Worm (Caenorhabditis elegans) whole organism, L1 larva: ENCODE data around the gene spe-49.
A peak's percentile ranks its signal among the peaks of the same experiment; 100 is the strongest.

Experiments used
- C04F5.9 ChIP-seq: sonication (generic microtip); optimal IDR thresholded peaks from 2 replicates; lab custom pipeline; 2016; ENCODE audit warnings: missing genetic modification characterization, missing compliant biosample characterization
- C34B4.2 ChIP-seq: sonication (generic microtip); optimal IDR thresholded peaks from 2 replicates; lab custom pipeline; 2017; ENCODE audit warnings: mild to moderate bottlenecking, missing genetic modification characterization, missing compliant biosample characterization
- F16B12.6 ChIP-seq: fragments of 150-350 bp; optimal IDR thresholded peaks from 2 replicates; lab custom pipeline; 2014; ENCODE audit warnings: missing biosample characterization, missing genetic modification characterization
- ama-1 ChIP-seq: fragments of 150-350 bp; optimal IDR thresholded peaks from 2 replicates; lab custom pipeline; 2014
- ceh-63 ChIP-seq: fragments of 200-800 bp; sonication (Bioruptor generic); optimal IDR thresholded peaks from 2 replicates; lab custom pipeline; 2018; ENCODE audit warnings: mild to moderate bottlenecking, missing genetic modification characterization, missing compliant biosample characterization
- ceh-82 ChIP-seq, 3 experiments: fragments of 150-350 bp in 1 of 3; sonication (generic microtip) in 2 of 3; optimal IDR thresholded peaks; 2 replicates each; lab custom pipeline; 2014 to 2017; ENCODE audit warnings: missing biosample characterization in 3 of 3, missing genetic modification characterization in 3 of 3
- ceh-88 ChIP-seq: fragments of 200-800 bp; sonication (Bioruptor generic); IDR thresholded peaks from 2 replicates; pipeline ENCODE4 v1.3.6; 2022; ENCODE audit warnings: missing genetic modification characterization, missing compliant biosample characterization
- ces-1 ChIP-seq: fragments of 150-350 bp; optimal IDR thresholded peaks from 2 replicates; lab custom pipeline; 2014; ENCODE audit warnings: missing biosample characterization, missing genetic modification reagents, missing genetic modification characterization
- dpl-1 ChIP-seq, 3 experiments: fragments of 150-350 bp in 2 of 3; sonication (generic microtip) in 1 of 3; optimal IDR thresholded peaks; 2 replicates each; lab custom pipeline; 2014 to 2017; ENCODE audit warnings: missing biosample characterization in 3 of 3, missing genetic modification characterization in 3 of 3, missing genetic modification reagents in 3 of 3
- dsc-1 ChIP-seq: sonication (generic microtip); optimal IDR thresholded peaks from 2 replicates; lab custom pipeline; 2016; ENCODE audit warnings: mild to moderate bottlenecking, missing genetic modification characterization, missing compliant biosample characterization
- efl-1 ChIP-seq, 4 experiments: fragments of 150-350 bp; optimal IDR thresholded peaks in 3 of 4; peaks in 1 of 4; 1 replicate in 1 of 4; 2 replicates in 3 of 4; lab custom pipeline; 2014; ENCODE audit warnings: missing biosample characterization in 2 of 4, missing genetic modification characterization in 2 of 4, missing genetic modification reagents in 2 of 4
- efl-3 ChIP-seq: fragments of 200-800 bp; sonication (Bioruptor generic); optimal IDR thresholded peaks from 2 replicates; lab custom pipeline; 2018; ENCODE audit warnings: mild to moderate bottlenecking, missing genetic modification characterization, missing compliant biosample characterization
- egl-13 ChIP-seq: sonication (generic microtip); optimal IDR thresholded peaks from 2 replicates; lab custom pipeline; 2016; ENCODE audit warnings: missing genotype, missing genetic modification reagents, missing genetic modification characterization, missing compliant biosample characterization
- egl-27 ChIP-seq, 2 experiments: fragments of 150-350 bp in 1 of 2; sonication (generic microtip); optimal IDR thresholded peaks; 3 replicates each; lab custom pipeline; 2017 to 2018; ENCODE audit warnings: missing biosample characterization in 2 of 2, missing genetic modification characterization in 2 of 2, missing genetic modification reagents in 2 of 2
- elt-3 ChIP-seq, 6 experiments: fragments of 150-350 bp in 1 of 6; sonication (generic microtip); optimal IDR thresholded peaks; 2 replicates each; lab custom pipeline; 2017 to 2018; ENCODE audit warnings: missing biosample characterization in 6 of 6, missing genetic modification characterization in 6 of 6, inconsistent platforms in 1 of 6
- fkh-10 ChIP-seq: sonication (generic microtip); optimal IDR thresholded peaks from 2 replicates; lab custom pipeline; 2017; ENCODE audit warnings: missing biosample characterization, missing genetic modification reagents, missing genetic modification characterization
- fkh-8 ChIP-seq: sonication (generic microtip); optimal IDR thresholded peaks from 2 replicates; lab custom pipeline; 2016; ENCODE audit warnings: mild to moderate bottlenecking, missing genetic modification characterization, missing compliant biosample characterization
- fos-1 ChIP-seq: fragments of 150-350 bp; optimal IDR thresholded peaks from 2 replicates; lab custom pipeline; 2014; ENCODE audit warnings: missing biosample characterization, missing genetic modification characterization
- grh-1 ChIP-seq: fragments of 200-800 bp; sonication (Bioruptor generic); IDR thresholded peaks from 2 replicates; pipeline ENCODE4 v1.3.6; 2022; ENCODE audit warnings: missing genetic modification reagents, missing genetic modification characterization, missing compliant biosample characterization
- hlh-17 ChIP-seq: fragments of 200-800 bp; sonication (Bioruptor generic); optimal IDR thresholded peaks from 2 replicates; lab custom pipeline; 2018; ENCODE audit warnings: missing genetic modification characterization, mild to moderate bottlenecking, missing compliant biosample characterization, moderate library complexity, borderline replicate concordance
- hlh-4 ChIP-seq: sonication (generic microtip); optimal IDR thresholded peaks from 2 replicates; lab custom pipeline; 2016; ENCODE audit warnings: mild to moderate bottlenecking, missing genetic modification characterization, missing compliant biosample characterization
- isw-1 ChIP-seq: fragments of 200-800 bp; sonication (Bioruptor generic); IDR thresholded peaks from 2 replicates; pipeline ENCODE4 v1.3.6; 2022; ENCODE audit warnings: missing genetic modification characterization, missing compliant biosample characterization
- jun-1 ChIP-seq: fragments of 150-350 bp; optimal IDR thresholded peaks from 2 replicates; lab custom pipeline; 2014; ENCODE audit warnings: missing biosample characterization, missing genetic modification reagents, missing genetic modification characterization
- lin-15B ChIP-seq: fragments of 150-350 bp; sonication (generic microtip); optimal IDR thresholded peaks from 3 replicates; lab custom pipeline; 2014; ENCODE audit warnings: missing biosample characterization, missing genetic modification characterization
- lin-39 ChIP-seq: fragments of 150-350 bp; optimal IDR thresholded peaks from 2 replicates; lab custom pipeline; 2014; ENCODE audit warnings: missing biosample characterization, missing genetic modification reagents, missing genetic modification characterization
- lsy-2 ChIP-seq, 2 experiments: fragments of 150-350 bp; optimal IDR thresholded peaks; 2 replicates each; lab custom pipeline; 2014; ENCODE audit warnings: missing biosample characterization in 2 of 2, missing genetic modification characterization in 2 of 2
- mab-9 ChIP-seq: fragments of 200-800 bp; sonication (Bioruptor generic); IDR thresholded peaks from 2 replicates; pipeline ENCODE4 v1.3.6; 2022; ENCODE audit warnings: missing genetic modification reagents, missing genetic modification characterization, missing compliant biosample characterization
- mdl-1 ChIP-seq, 2 experiments: fragments of 150-350 bp; optimal IDR thresholded peaks; 2 replicates each; lab custom pipeline; 2014 to 2017; ENCODE audit warnings: missing biosample characterization in 2 of 2, missing genetic modification characterization in 2 of 2, inconsistent platforms in 1 of 2
- mef-2 ChIP-seq: fragments of 150-350 bp; optimal IDR thresholded peaks from 2 replicates; lab custom pipeline; 2014; ENCODE audit warnings: missing biosample characterization, missing genetic modification characterization
- mep-1 ChIP-seq: fragments of 150-350 bp; optimal IDR thresholded peaks from 2 replicates; lab custom pipeline; 2014; ENCODE audit warnings: missing biosample characterization, missing genetic modification characterization
- nhr-11 ChIP-seq: fragments of 150-350 bp; optimal IDR thresholded peaks from 2 replicates; lab custom pipeline; 2014; ENCODE audit warnings: missing biosample characterization, missing genetic modification characterization
- nhr-12 ChIP-seq: sonication (generic microtip); optimal IDR thresholded peaks from 2 replicates; lab custom pipeline; 2017; ENCODE audit warnings: missing biosample characterization, missing genetic modification characterization
- nhr-19 ChIP-seq: fragments of 200-800 bp; sonication (Bioruptor generic); conservative IDR thresholded peaks from 2 replicates; pipeline ENCODE4 v1.3.6; 2022; ENCODE audit warnings: missing genetic modification characterization, missing compliant biosample characterization
- nhr-20 ChIP-seq: sonication (generic microtip); optimal IDR thresholded peaks from 2 replicates; lab custom pipeline; 2016; ENCODE audit warnings: mild to moderate bottlenecking, missing genetic modification characterization, missing compliant biosample characterization
- nhr-28 ChIP-seq: fragments of 150-350 bp; optimal IDR thresholded peaks from 2 replicates; lab custom pipeline; 2014; ENCODE audit warnings: missing biosample characterization, missing genetic modification characterization
- nhr-84 ChIP-seq: sonication (generic microtip); optimal IDR thresholded peaks from 2 replicates; lab custom pipeline; 2017; ENCODE audit warnings: missing biosample characterization, missing genetic modification characterization
- nhr-90 ChIP-seq: sonication (generic microtip); optimal IDR thresholded peaks from 2 replicates; lab custom pipeline; 2016; ENCODE audit warnings: mild to moderate bottlenecking, missing genetic modification characterization, missing compliant biosample characterization; ENCODE audit not compliant: poor library complexity
- pax-3 ChIP-seq: fragments of 200-800 bp; sonication (Bioruptor generic); optimal IDR thresholded peaks from 2 replicates; lab custom pipeline; 2018; ENCODE audit warnings: mild to moderate bottlenecking, missing genetic modification characterization, moderate library complexity, missing compliant biosample characterization
- rnt-1 ChIP-seq: sonication (generic microtip); optimal IDR thresholded peaks from 2 replicates; lab custom pipeline; 2016; ENCODE audit warnings: mild to moderate bottlenecking, missing genetic modification characterization, moderate library complexity, missing compliant biosample characterization
- skn-1 ChIP-seq: fragments of 150-350 bp; optimal IDR thresholded peaks from 2 replicates; lab custom pipeline; 2014; ENCODE audit warnings: missing biosample characterization, missing genetic modification characterization
- sptf-1 ChIP-seq: fragments of 150-350 bp; optimal IDR thresholded peaks from 2 replicates; lab custom pipeline; 2014; ENCODE audit warnings: missing biosample characterization, missing genetic modification characterization
- sup-37 ChIP-seq: fragments of 200-800 bp; sonication (Bioruptor generic); optimal IDR thresholded peaks from 2 replicates; lab custom pipeline; 2018; ENCODE audit warnings: mild to moderate bottlenecking, missing genetic modification characterization, missing compliant biosample characterization
- swsn-7 ChIP-seq: sonication (generic microtip); optimal IDR thresholded peaks from 2 replicates; lab custom pipeline; 2016; ENCODE audit warnings: missing genetic modification characterization, missing compliant biosample characterization
- tbx-2 ChIP-seq: sonication (generic microtip); optimal IDR thresholded peaks from 2 replicates; lab custom pipeline; 2016; ENCODE audit warnings: missing genetic modification characterization, missing compliant biosample characterization
- unc-130 ChIP-seq: fragments of 150-350 bp; optimal IDR thresholded peaks from 2 replicates; lab custom pipeline; 2017; ENCODE audit warnings: missing biosample characterization, missing genetic modification characterization, inconsistent platforms
- unc-30 ChIP-seq: sonication (generic microtip); optimal IDR thresholded peaks from 2 replicates; lab custom pipeline; 2017; ENCODE audit warnings: missing biosample characterization, missing genetic modification characterization
- unc-62 ChIP-seq: fragments of 150-350 bp; optimal IDR thresholded peaks from 2 replicates; lab custom pipeline; 2014; ENCODE audit warnings: missing biosample characterization, missing genetic modification reagents, missing genetic modification characterization
- unc-86 ChIP-seq: sonication (generic microtip); optimal IDR thresholded peaks from 2 replicates; lab custom pipeline; 2016; ENCODE audit warnings: missing genetic modification characterization, missing compliant biosample characterization
- unc-98 ChIP-seq: fragments of 200-800 bp; sonication (Bioruptor generic); IDR thresholded peaks from 2 replicates; pipeline ENCODE4 v1.3.6; 2022; ENCODE audit warnings: missing genetic modification characterization, missing compliant biosample characterization
- vab-15 ChIP-seq: sonication (generic microtip); optimal IDR thresholded peaks from 2 replicates; lab custom pipeline; 2017; ENCODE audit warnings: missing genotype, mild to moderate bottlenecking, missing genetic modification characterization, missing compliant biosample characterization
- zip-4 ChIP-seq: fragments of 200-800 bp; sonication (Bioruptor generic); optimal IDR thresholded peaks from 2 replicates; lab custom pipeline; 2018; ENCODE audit warnings: mild to moderate bottlenecking, missing genetic modification characterization, moderate library complexity, missing compliant biosample characterization
- ztf-11 ChIP-seq, 2 experiments: sonication (generic microtip); optimal IDR thresholded peaks; 2 replicates each; lab custom pipeline; 2016 to 2017; ENCODE audit warnings: missing genetic modification characterization in 2 of 2, missing biosample characterization in 1 of 2, missing compliant biosample characterization in 1 of 2
- ztf-4 ChIP-seq: fragments of 150-350 bp; optimal IDR thresholded peaks from 2 replicates; lab custom pipeline; 2014; ENCODE audit warnings: missing biosample characterization, missing genetic modification characterization

The spe-49 gene

DNA sequence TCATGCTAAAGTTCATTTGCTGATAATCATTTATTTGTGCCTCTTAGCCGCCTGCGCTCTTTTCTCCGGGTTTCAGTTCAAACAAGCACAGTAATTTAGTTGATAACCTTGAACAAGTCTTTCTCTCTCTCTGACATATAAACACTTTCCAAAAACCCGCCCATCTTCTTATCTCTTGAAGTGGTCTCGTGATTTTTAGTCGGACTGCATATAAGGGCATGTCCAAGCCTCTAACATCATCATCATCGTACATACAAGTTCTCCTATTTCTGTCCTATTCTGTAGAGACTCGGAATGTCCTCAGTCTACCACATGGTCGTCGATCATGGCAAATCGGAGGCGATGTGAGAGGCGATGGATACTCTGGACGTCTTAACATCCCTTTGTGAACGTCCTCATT, 5.0 kb upstream of the spe-49 start, which contains the start of gene F31F7.1 (continued):
- TF ChIP-seq lsy-2 (tag; optimal IDR thresholded peaks at IDR 0.05; lab: Kevin White, UChicago) (peak in 1 of 2 experiments; percentile 58), ztf-11 (tag; optimal IDR thresholded peaks at IDR 0.05; lab: Kevin White, UChicago) (no peak), nhr-12 (tag; lab: Kevin White, UChicago) (no peak), lin-39 (tag; lab: Kevin White, UChicago) (no peak), nhr-19 (GFP tag; lab: Robert Waterston, UW) (peak; percentile 59), mep-1 (peak; percentile 22), C04F5.9 (no peak), hlh-17 (GFP tag; lab: Kevin White, UChicago) (no peak), fos-1 (no peak), dpl-1 (GFP tag; optimal IDR thresholded peaks at IDR 0.05; lab: Kevin White, UChicago) (peak in 1 of 3 experiments; percentile 23), efl-3 (GFP tag; lab: Kevin White, UChicago) (no peak), mab-9 (GFP tag; lab: Robert Waterston, UW) (no peak), vab-15 (tag; lab: Kevin White, UChicago) (no peak), unc-86 (no peak), hlh-4 (no peak), zip-4 (GFP tag; lab: Kevin White, UChicago) (no peak), jun-1 (tag; lab: Kevin White, UChicago) (peak; percentile 55), efl-1 (optimal IDR thresholded peaks at IDR 0.05; lab: Kevin White, UChicago) (no peak), efl-1 (GFP tag; optimal IDR thresholded peaks at IDR 0.05 in 1 of 2; lab: Kevin White, UChicago) (peak in 1 of 2 experiments; percentile 71), ces-1 (GFP tag; lab: Kevin White, UChicago) (no peak), C34B4.2 (tag; lab: Kevin White, UChicago) (no peak), tbx-2 (tag; lab: Kevin White, UChicago) (peak; percentile 34), lin-15B (tag; lab: Kevin White, UChicago) (no peak), swsn-7 (tag; lab: Kevin White, UChicago) (no peak), ama-1 (lab: Kevin White, UChicago) (peak; percentile 75), pax-3 (no peak), isw-1 (GFP tag; lab: Robert Waterston, UW) (no peak), nhr-20 (tag; lab: Kevin White, UChicago) (peak; percentile 76), F16B12.6 (no peak), ceh-82 (tag; optimal IDR thresholded peaks at IDR 0.05; lab: Kevin White, UChicago) (no peak), mef-2 (tag; lab: Kevin White, UChicago) (no peak), ztf-4 (tag; lab: Kevin White, UChicago) (no peak), unc-30 (tag; lab: Kevin White, UChicago) (no peak), nhr-11 (tag; lab: Kevin White, UChicago) (no peak), sptf-1 (tag; lab: Kevin White, UChicago) (no peak), fkh-10 (GFP tag; lab: Kevin White, UChicago) (no peak), grh-1 (GFP tag; lab: Robert Waterston, UW) (peak; percentile 65), unc-130 (tag; lab: Kevin White, UChicago) (peak; percentile 68), fkh-8 (tag; lab: Kevin White, UChicago) (no peak), nhr-84 (tag; lab: Kevin White, UChicago) (no peak), nhr-28 (no peak), ceh-63 (GFP tag; lab: Kevin White, UChicago) (no peak), nhr-90 (tag; lab: Kevin White, UChicago) (peak; percentile 74), egl-13 (tag; lab: Kevin White, UChicago) (no peak), unc-62 (GFP tag; lab: Kevin White, UChicago) (no peak), sup-37 (no peak), rnt-1 (tag; lab: Kevin White, UChicago) (no peak), egl-27 (tag; optimal IDR thresholded peaks at IDR 0.05; lab: Kevin White, UChicago) (no peak), mdl-1 (tag; optimal IDR thresholded peaks at IDR 0.05; lab: Kevin White, UChicago) (peak in 1 of 2 experiments; percentile 74), elt-3 (tag; optimal IDR thresholded peaks at IDR 0.05; lab: Kevin White, UChicago) (peak in 5 of 6 experiments; percentile 25 to 88 (median 66)), dsc-1 (tag; lab: Kevin White, UChicago) (no peak), ceh-88 (GFP tag; lab: Robert Waterston, UW) (no peak), skn-1 (tag; lab: Kevin White, UChicago) (no peak), unc-98 (GFP tag; lab: Robert Waterston, UW) (no peak)
